Worm (Caenorhabditis elegans) whole organism, young adult: ENCODE results near the gene rpn-3.

Source experiments
- B0035.1 ChIP-seq: sonication (generic microtip); optimal IDR thresholded peaks from 2 replicates; lab custom pipeline; 2016; ENCODE audit warnings: missing genetic modification characterization, mild to moderate bottlenecking, missing compliant biosample characterization, missing genotype, missing genetic modification reagents
- B0261.1 ChIP-seq: sonication (generic microtip); optimal IDR thresholded peaks from 2 replicates; lab custom pipeline; 2016; ENCODE audit warnings: mild to moderate bottlenecking, missing genetic modification characterization, moderate library complexity, missing compliant biosample characterization
- B0336.3 ChIP-seq: fragments of 200-800 bp; sonication (Bioruptor generic); IDR thresholded peaks from 2 replicates; pipeline ENCODE4 v1.3.6; 2022; ENCODE audit warnings: missing genetic modification characterization, missing compliant biosample characterization
- C17E4.6 ChIP-seq: fragments of 200-800 bp; sonication (Bioruptor generic); IDR thresholded peaks from 2 replicates; pipeline ENCODE4 v1.3.6; 2022; ENCODE audit warnings: missing genetic modification reagents, missing genetic modification characterization, missing compliant biosample characterization
- F37B4.10 ChIP-seq: fragments of 200-800 bp; sonication (Bioruptor generic); IDR thresholded peaks from 2 replicates; pipeline ENCODE4 v1.3.6; 2022; ENCODE audit warnings: missing genetic modification characterization, missing compliant biosample characterization
- F39B2.1 ChIP-seq: fragments of 200-800 bp; sonication (Bioruptor generic); IDR thresholded peaks from 2 replicates; pipeline ENCODE4 v1.3.6; 2022; ENCODE audit warnings: missing genetic modification reagents, missing genetic modification characterization, missing compliant biosample characterization
- F55B11.4 ChIP-seq: sonication (generic microtip); optimal IDR thresholded peaks from 2 replicates; lab custom pipeline; 2016; ENCODE audit warnings: missing compliant biosample characterization, missing genetic modification characterization, borderline replicate concordance; ENCODE audit not compliant: insufficient read depth
- F57C9.4 ChIP-seq: sonication (generic microtip); optimal IDR thresholded peaks from 2 replicates; lab custom pipeline; 2017; ENCODE audit warnings: mild to moderate bottlenecking, missing genetic modification characterization, missing compliant biosample characterization
- T07F8.4 ChIP-seq: sonication (generic microtip); optimal IDR thresholded peaks from 2 replicates; lab custom pipeline; 2016; ENCODE audit warnings: mild to moderate bottlenecking, missing genetic modification characterization, moderate library complexity, missing compliant biosample characterization
- akir-1 ChIP-seq: fragments of 200-800 bp; sonication (Bioruptor generic); optimal IDR thresholded peaks from 2 replicates; lab custom pipeline; 2018; ENCODE audit warnings: mild to moderate bottlenecking, missing genetic modification characterization, moderate library complexity, missing compliant biosample characterization
- ama-1 ChIP-seq, 3 experiments: fragments of 150-350 bp in 1 of 3; sonication (generic microtip) in 2 of 3; optimal IDR thresholded peaks; 2 replicates each; lab custom pipeline; 2014 to 2018; ENCODE audit warnings: missing biosample characterization in 2 of 3, missing genetic modification characterization in 2 of 3, missing genetic modification reagents in 2 of 3
- aptf-2 ChIP-seq: fragments of 200-800 bp; sonication (Bioruptor generic); conservative IDR thresholded peaks from 2 replicates; pipeline ENCODE4 v1.3.6; 2022; ENCODE audit warnings: missing genetic modification reagents, missing genetic modification characterization, missing compliant biosample characterization
- atf-7 ChIP-seq: sonication (generic microtip); optimal IDR thresholded peaks from 2 replicates; lab custom pipeline; 2017; ENCODE audit warnings: mild to moderate bottlenecking, missing genetic modification characterization, missing compliant biosample characterization
- athp-1 ChIP-seq: sonication (generic microtip); optimal IDR thresholded peaks from 2 replicates; lab custom pipeline; 2017; ENCODE audit warnings: mild to moderate bottlenecking, missing genetic modification characterization, missing compliant biosample characterization
- attf-3 ChIP-seq: fragments of 200-800 bp; sonication (Bioruptor generic); conservative IDR thresholded peaks from 2 replicates; pipeline ENCODE4 v1.3.6; 2022; ENCODE audit warnings: missing genetic modification reagents, missing genetic modification characterization, missing compliant biosample characterization
- attf-6 ChIP-seq: fragments of 200-800 bp; sonication (Bioruptor generic); IDR thresholded peaks from 2 replicates; pipeline ENCODE4 v1.3.6; 2022; ENCODE audit warnings: missing genetic modification reagents, missing genetic modification characterization, missing compliant biosample characterization
- bed-1 ChIP-seq: fragments of 200-800 bp; sonication (Bioruptor generic); IDR thresholded peaks from 2 replicates; pipeline ENCODE4 v1.3.6; 2022; ENCODE audit warnings: missing genetic modification reagents, missing genetic modification characterization, missing compliant biosample characterization
- ccch-3 ChIP-seq: fragments of 200-800 bp; sonication (Bioruptor generic); optimal IDR thresholded peaks from 2 replicates; lab custom pipeline; 2018; ENCODE audit warnings: mild to moderate bottlenecking, missing genetic modification characterization, missing compliant biosample characterization
- cebp-1 ChIP-seq, 2 experiments: fragments of 200-800 bp in 1 of 2; sonication (Bioruptor generic) in 1 of 2; sonication (generic microtip) in 1 of 2; IDR thresholded peaks in 1 of 2; optimal IDR thresholded peaks in 1 of 2; 2 replicates each; pipeline versions ENCODE4 v1.3.6 to Lab custom; 2017 to 2022; ENCODE audit warnings: missing compliant biosample characterization in 2 of 2, missing genetic modification characterization in 2 of 2, mild to moderate bottlenecking in 1 of 2, missing genetic modification reagents in 1 of 2, moderate library complexity in 1 of 2
- ceh-79 ChIP-seq: sonication (generic microtip); optimal IDR thresholded peaks from 2 replicates; lab custom pipeline; 2017; ENCODE audit warnings: mild to moderate bottlenecking, missing genetic modification characterization, missing compliant biosample characterization
- chd-7 ChIP-seq: sonication (generic microtip); optimal IDR thresholded peaks from 2 replicates; lab custom pipeline; 2016; ENCODE audit warnings: mild to moderate bottlenecking, missing genetic modification characterization, moderate library complexity, missing compliant biosample characterization
- egl-18 ChIP-seq: fragments of 200-800 bp; sonication (Bioruptor generic); IDR thresholded peaks from 2 replicates; pipeline ENCODE4 v1.3.6; 2022; ENCODE audit warnings: missing genetic modification reagents, missing genetic modification characterization, missing compliant biosample characterization
- egl-44 ChIP-seq: fragments of 200-800 bp; sonication (Bioruptor generic); IDR thresholded peaks from 2 replicates; pipeline ENCODE4 v1.3.6; 2022; ENCODE audit warnings: missing genetic modification reagents, missing genetic modification characterization, missing compliant biosample characterization
- ekl-4 ChIP-seq: fragments of 200-800 bp; sonication (Bioruptor generic); IDR thresholded peaks from 2 replicates; pipeline ENCODE4 v1.3.6; 2022; ENCODE audit warnings: missing genetic modification reagents, missing genetic modification characterization, missing compliant biosample characterization
- ets-4 ChIP-seq: fragments of 200-800 bp; sonication (Bioruptor generic); optimal IDR thresholded peaks from 2 replicates; lab custom pipeline; 2018; ENCODE audit warnings: mild to moderate bottlenecking, missing genetic modification characterization, missing compliant biosample characterization
- fkh-3 ChIP-seq: sonication (generic microtip); optimal IDR thresholded peaks from 2 replicates; lab custom pipeline; 2016; ENCODE audit warnings: mild to moderate bottlenecking, missing genetic modification characterization, missing compliant biosample characterization
- hmg-20 ChIP-seq: fragments of 200-800 bp; sonication (Bioruptor generic); IDR thresholded peaks from 2 replicates; pipeline ENCODE4 v1.3.6; 2022; ENCODE audit warnings: missing genetic modification reagents, missing genetic modification characterization, missing compliant biosample characterization
- hsf-1 ChIP-seq: fragments of 200-800 bp; sonication (Bioruptor generic); IDR thresholded peaks from 2 replicates; pipeline ENCODE4 v1.3.6; 2022; ENCODE audit warnings: missing genetic modification reagents, missing genetic modification characterization, missing compliant biosample characterization
- lag-1 ChIP-seq: fragments of 200-800 bp; sonication (Bioruptor generic); IDR thresholded peaks from 2 replicates; pipeline ENCODE4 v1.3.6; 2022; ENCODE audit warnings: missing genetic modification reagents, missing genetic modification characterization, missing compliant biosample characterization
- let-526 ChIP-seq: fragments of 200-800 bp; sonication (Bioruptor generic); IDR thresholded peaks from 2 replicates; pipeline ENCODE4 v1.3.6; 2022; ENCODE audit warnings: missing genetic modification reagents, missing genetic modification characterization, missing compliant biosample characterization
- let-607 ChIP-seq, 2 experiments: fragments of 200-800 bp in 1 of 2; sonication (Bioruptor generic) in 1 of 2; sonication (generic microtip) in 1 of 2; optimal IDR thresholded peaks; 2 replicates each; lab custom pipeline; 2016 to 2018; ENCODE audit warnings: mild to moderate bottlenecking in 2 of 2, missing compliant biosample characterization in 2 of 2, missing genetic modification characterization in 2 of 2, moderate library complexity in 2 of 2, missing genotype in 1 of 2
- madf-3 ChIP-seq: fragments of 200-800 bp; sonication (Bioruptor generic); IDR thresholded peaks from 2 replicates; pipeline ENCODE4 v1.3.6; 2022; ENCODE audit warnings: missing genetic modification reagents, missing genetic modification characterization, missing compliant biosample characterization
- mcd-1 ChIP-seq: fragments of 200-800 bp; sonication (Bioruptor generic); IDR thresholded peaks from 2 replicates; pipeline ENCODE4 v1.3.6; 2022; ENCODE audit warnings: missing genetic modification reagents, missing genetic modification characterization, missing compliant biosample characterization
- nfya-2 ChIP-seq: fragments of 200-800 bp; sonication (Bioruptor generic); IDR thresholded peaks from 2 replicates; pipeline ENCODE4 v1.3.6; 2022; ENCODE audit warnings: missing genetic modification reagents, missing genetic modification characterization, missing compliant biosample characterization
- nfyb-1 ChIP-seq: fragments of 200-800 bp; sonication (Bioruptor generic); IDR thresholded peaks from 2 replicates; pipeline ENCODE4 v1.3.6; 2022; ENCODE audit warnings: missing genetic modification reagents, missing genetic modification characterization, missing compliant biosample characterization
- nhr-120 ChIP-seq: fragments of 200-800 bp; sonication (Bioruptor generic); IDR thresholded peaks from 2 replicates; pipeline ENCODE4 v1.3.6; 2022; ENCODE audit warnings: missing genetic modification characterization, missing compliant biosample characterization
- nhr-179 ChIP-seq: sonication (generic microtip); optimal IDR thresholded peaks from 2 replicates; lab custom pipeline; 2016; ENCODE audit warnings: mild to moderate bottlenecking, missing genetic modification characterization, missing compliant biosample characterization
- nhr-27 ChIP-seq: fragments of 200-800 bp; sonication (Bioruptor generic); optimal IDR thresholded peaks from 2 replicates; lab custom pipeline; 2018; ENCODE audit warnings: mild to moderate bottlenecking, missing genetic modification characterization, moderate library complexity, missing compliant biosample characterization
- nhr-80 ChIP-seq: sonication (generic microtip); optimal IDR thresholded peaks from 2 replicates; lab custom pipeline; 2016; ENCODE audit warnings: missing genetic modification characterization, missing compliant biosample characterization
- pbrm-1 ChIP-seq: fragments of 200-800 bp; sonication (Bioruptor generic); IDR thresholded peaks from 2 replicates; pipeline ENCODE4 v1.3.6; 2022; ENCODE audit warnings: missing genetic modification reagents, missing genetic modification characterization, missing compliant biosample characterization
- sdz-38 ChIP-seq: sonication (generic microtip); optimal IDR thresholded peaks from 2 replicates; lab custom pipeline; 2016; ENCODE audit warnings: missing genotype, missing genetic modification characterization, missing compliant biosample characterization
- snpc-1.3 ChIP-seq: sonication (generic microtip); optimal IDR thresholded peaks from 2 replicates; lab custom pipeline; 2017; ENCODE audit warnings: missing genetic modification characterization, mild to moderate bottlenecking, missing compliant biosample characterization, antibody characterized with exemption, moderate library complexity, missing genotype, missing genetic modification reagents; ENCODE audit not compliant: insufficient read depth
- snpc-3.4 ChIP-seq: sonication (generic microtip); optimal IDR thresholded peaks from 2 replicates; lab custom pipeline; 2017; ENCODE audit warnings: missing genetic modification characterization, mild to moderate bottlenecking, missing compliant biosample characterization, antibody characterized with exemption, moderate library complexity, missing genotype, missing genetic modification reagents
- tlf-1 ChIP-seq: fragments of 200-800 bp; sonication (Bioruptor generic); optimal IDR thresholded peaks from 2 replicates; lab custom pipeline; 2018; ENCODE audit warnings: mild to moderate bottlenecking, missing genetic modification characterization, missing compliant biosample characterization
- unc-130 ChIP-seq: sonication (generic microtip); optimal IDR thresholded peaks from 2 replicates; lab custom pipeline; 2016; ENCODE audit warnings: missing genetic modification reagents, missing genetic modification characterization, missing compliant biosample characterization
- zim-3 ChIP-seq: sonication (generic microtip); optimal IDR thresholded peaks from 2 replicates; lab custom pipeline; 2017; ENCODE audit warnings: mild to moderate bottlenecking, missing genetic modification characterization, moderate library complexity, missing compliant biosample characterization
- ztf-25 ChIP-seq: fragments of 200-800 bp; sonication (Bioruptor generic); IDR thresholded peaks from 2 replicates; pipeline ENCODE4 v1.3.6; 2022; ENCODE audit warnings: missing genetic modification reagents, missing genetic modification characterization, missing compliant biosample characterization
- ztf-28 ChIP-seq: fragments of 200-800 bp; sonication (Bioruptor generic); IDR thresholded peaks from 2 replicates; pipeline ENCODE4 v1.3.6; 2022; ENCODE audit warnings: missing genetic modification reagents, missing genetic modification characterization, missing compliant biosample characterization
- ztf-3 ChIP-seq: fragments of 200-800 bp; sonication (Bioruptor generic); optimal IDR thresholded peaks from 2 replicates; lab custom pipeline; 2018; ENCODE audit warnings: mild to moderate bottlenecking, missing genetic modification characterization, missing compliant biosample characterization

The rpn-3 gene

DNA sequence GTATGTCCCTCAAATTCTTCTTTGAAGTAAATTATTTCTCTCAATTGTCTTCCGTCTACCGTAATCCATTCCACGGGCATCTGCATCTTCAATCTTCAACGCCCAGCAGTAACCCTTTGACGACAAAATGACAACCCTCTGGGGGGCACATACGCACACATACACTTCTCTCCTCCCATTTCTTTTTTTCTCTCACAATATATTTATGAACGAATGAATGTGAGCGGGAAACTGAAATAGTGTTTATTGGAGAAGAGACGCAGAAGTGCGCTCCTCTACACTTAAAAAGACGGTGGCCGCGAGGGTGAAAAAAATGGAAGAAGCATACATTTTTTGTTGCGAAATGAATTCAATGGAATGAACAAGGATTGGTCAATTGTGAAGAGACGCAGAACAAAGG, 35.2 kb upstream of the rpn-3 start (continued):
- TF ChIP-seq aptf-2 = no peak
- no peak for TF ChIP-seq ets-4 (GFP tag; lab: Kevin White, UChicago)
- TF ChIP-seq F57C9.4 (tag; lab: Kevin White, UChicago) = no peak
- no peak for TF ChIP-seq T07F8.4 (tag; lab: Kevin White, UChicago)
- TF ChIP-seq B0035.1 (tag; lab: Kevin White, UChicago) = no peak
- TF ChIP-seq ztf-25 (GFP tag; lab: Robert Waterston, UW) = no peak
- TF ChIP-seq madf-3 (GFP tag; lab: Robert Waterston, UW) = no peak
- TF ChIP-seq attf-6 (GFP tag; lab: Robert Waterston, UW) = no peak
- no peak for TF ChIP-seq akir-1 (GFP tag; lab: Kevin White, UChicago)
- no peak for TF ChIP-seq ztf-28 (GFP tag; lab: Robert Waterston, UW)
- no peak for TF ChIP-seq chd-7
- TF ChIP-seq let-607 (tag; optimal IDR thresholded peaks at IDR 0.05; lab: Kevin White, UChicago) = peak; percentile 10 to 15
- TF ChIP-seq nhr-80 (tag; lab: Kevin White, UChicago) = peak; percentile 96
- no peak for TF ChIP-seq athp-1 (tag; lab: Kevin White, UChicago)
- no peak for TF ChIP-seq mcd-1 (GFP tag; lab: Robert Waterston, UW)
- no peak for TF ChIP-seq B0261.1
- TF ChIP-seq sdz-38 = no peak
- no peak for TF ChIP-seq F39B2.1
- TF ChIP-seq zim-3 = no peak
- no peak for TF ChIP-seq egl-44 (GFP tag; lab: Robert Waterston, UW)
- no peak for TF ChIP-seq ccch-3
- no peak for TF ChIP-seq ama-1 (optimal IDR thresholded peaks at IDR 0.05; lab: Kevin White, UChicago)
- no peak for TF ChIP-seq ama-1 (GFP tag; optimal IDR thresholded peaks at IDR 0.05; lab: Kevin White, UChicago)
- TF ChIP-seq nhr-179 = no peak
- TF ChIP-seq ceh-79 (tag; lab: Kevin White, UChicago) = no peak
- TF ChIP-seq snpc-1.3 (tag; lab: Kevin White, UChicago) = peak; percentile 11
- TF ChIP-seq atf-7 (tag; lab: Kevin White, UChicago) = no peak
- TF ChIP-seq snpc-3.4 (tag; lab: Kevin White, UChicago) = no peak
- no peak for TF ChIP-seq hsf-1 (GFP tag; lab: Robert Waterston, UW)
- TF ChIP-seq unc-130 = no peak
- TF ChIP-seq fkh-3 (tag; lab: Kevin White, UChicago) = no peak
- no peak for TF ChIP-seq ekl-4 (GFP tag; lab: Robert Waterston, UW)
- no peak for TF ChIP-seq egl-18
- TF ChIP-seq hmg-20 (GFP tag; lab: Robert Waterston, UW) = no peak
- no peak for TF ChIP-seq pbrm-1 (GFP tag; lab: Robert Waterston, UW)
- TF ChIP-seq cebp-1 (GFP tag; IDR thresholded peaks at IDR 0.05; lab: Robert Waterston, UW) = peak; percentile 90
- TF ChIP-seq cebp-1 (tag; optimal IDR thresholded peaks at IDR 0.05; lab: Kevin White, UChicago) = peak; percentile 94
- no peak for TF ChIP-seq ztf-3
- TF ChIP-seq nhr-27 (tag; lab: Kevin White, UChicago) = no peak
- no peak for TF ChIP-seq bed-1 (GFP tag; lab: Robert Waterston, UW)
- TF ChIP-seq nfyb-1 (GFP tag; lab: Robert Waterston, UW) = 0 out of 2 replicates have a peak, but pooled peaks have one; percentile 43
- no peak for TF ChIP-seq nfya-2 (GFP tag; lab: Robert Waterston, UW)
- no peak for TF ChIP-seq nhr-120 (GFP tag; lab: Robert Waterston, UW)
- no peak for TF ChIP-seq lag-1 (GFP tag; lab: Robert Waterston, UW)
- no peak for TF ChIP-seq F55B11.4
- peak; percentile 47; the same call in 1 of the 2 replicates for TF ChIP-seq B0336.3 (GFP tag; lab: Robert Waterston, UW)
- no peak for TF ChIP-seq attf-3 (GFP tag; lab: Robert Waterston, UW)
- no peak for TF ChIP-seq let-526
- no peak for TF ChIP-seq tlf-1 (GFP tag; lab: Kevin White, UChicago)
- no peak for TF ChIP-seq F37B4.10
- TF ChIP-seq C17E4.6 (GFP tag; lab: Robert Waterston, UW) = no peak
